Worm (Caenorhabditis elegans) whole organism, L1 larva: ENCODE results near the gene C49A9.1.

Experiments used
- grh-1 ChIP-seq: fragments of 200-800 bp; sonication (Bioruptor generic); IDR thresholded peaks from 2 replicates; pipeline ENCODE4 v1.3.6; 2022; ENCODE audit warnings: missing genetic modification reagents, missing genetic modification characterization, missing compliant biosample characterization
- lin-13 ChIP-seq: fragments of 150-350 bp; optimal IDR thresholded peaks from 2 replicates; lab custom pipeline; 2014; ENCODE audit warnings: missing biosample characterization, missing genetic modification reagents, missing genetic modification characterization
- tbx-2 ChIP-seq: sonication (generic microtip); optimal IDR thresholded peaks from 2 replicates; lab custom pipeline; 2016; ENCODE audit warnings: missing genetic modification characterization, missing compliant biosample characterization
- unc-30 ChIP-seq: sonication (generic microtip); optimal IDR thresholded peaks from 2 replicates; lab custom pipeline; 2017; ENCODE audit warnings: missing biosample characterization, missing genetic modification characterization

ce11 chrIV:6206294-6206776, 21.7 kb upstream of the C49A9.1 start, which contains the start of gene C49A9.10:
- TF ChIP-seq tbx-2 (tag; lab: Kevin White, UChicago), result peak; percentile 96
- TF ChIP-seq unc-30, result no peak
- TF ChIP-seq grh-1 (GFP tag; lab: Robert Waterston, UW), result peak; percentile 87
- TF ChIP-seq lin-13 (GFP tag; lab: Kevin White, UChicago), result peak; percentile 63
